Worm (Caenorhabditis elegans) whole organism, late embryonic: ENCODE measurements around the gene col-161.

Source experiments
- C38D4.7 ChIP-seq: fragments of 200-800 bp; sonication (Bioruptor generic); optimal IDR thresholded peaks from 2 replicates; lab custom pipeline; 2018; ENCODE audit warnings: mild to moderate bottlenecking, missing genetic modification characterization, moderate library complexity, missing compliant biosample characterization
- F13H6.1 ChIP-seq: sonication (generic microtip); optimal IDR thresholded peaks from 2 replicates; lab custom pipeline; 2016; ENCODE audit warnings: missing genetic modification characterization, missing compliant biosample characterization
- K02D7.2 ChIP-seq: sonication (generic microtip); optimal IDR thresholded peaks from 2 replicates; lab custom pipeline; 2017; ENCODE audit warnings: mild to moderate bottlenecking, missing genetic modification characterization, missing compliant biosample characterization
- K09A11.1 ChIP-seq: sonication (generic microtip); optimal IDR thresholded peaks from 2 replicates; lab custom pipeline; 2017; ENCODE audit warnings: antibody characterized with exemption, mild to moderate bottlenecking, missing genetic modification characterization, missing compliant biosample characterization; ENCODE audit not compliant: insufficient read depth
- T23F11.4 ChIP-seq: fragments of 200-800 bp; sonication (Bioruptor generic); optimal IDR thresholded peaks from 2 replicates; lab custom pipeline; 2018; ENCODE audit warnings: mild to moderate bottlenecking, missing genetic modification characterization, missing compliant biosample characterization
- Y22D7AL.16 ChIP-seq: sonication (generic microtip); optimal IDR thresholded peaks from 2 replicates; lab custom pipeline; 2016; ENCODE audit warnings: missing genetic modification characterization, missing compliant biosample characterization
- ama-1 ChIP-seq: fragments of 150-350 bp; optimal IDR thresholded peaks from 2 replicates; lab custom pipeline; 2014
- ceh-14 ChIP-seq: sonication (generic microtip); optimal IDR thresholded peaks from 2 replicates; lab custom pipeline; 2016; ENCODE audit warnings: missing genotype, missing genetic modification characterization, missing compliant biosample characterization
- ceh-2 ChIP-seq: sonication (generic microtip); optimal IDR thresholded peaks from 2 replicates; lab custom pipeline; 2016; ENCODE audit warnings: missing genotype, missing genetic modification characterization, missing compliant biosample characterization
- ceh-22 ChIP-seq: sonication (generic microtip); optimal IDR thresholded peaks from 2 replicates; lab custom pipeline; 2017; ENCODE audit warnings: missing biosample characterization, missing genetic modification characterization
- ceh-24 ChIP-seq: sonication (generic microtip); optimal IDR thresholded peaks from 2 replicates; lab custom pipeline; 2016; ENCODE audit warnings: mild to moderate bottlenecking, missing genetic modification characterization, missing compliant biosample characterization
- ceh-30 ChIP-seq: fragments of 150-350 bp; optimal IDR thresholded peaks from 2 replicates; lab custom pipeline; 2014; ENCODE audit warnings: missing biosample characterization, missing genetic modification characterization
- ceh-31 ChIP-seq: sonication (generic microtip); optimal IDR thresholded peaks from 2 replicates; lab custom pipeline; 2016; ENCODE audit warnings: missing genetic modification characterization, missing compliant biosample characterization
- ceh-45 ChIP-seq: fragments of 200-800 bp; sonication (Bioruptor generic); IDR thresholded peaks from 2 replicates; pipeline ENCODE4 v1.3.6; 2022; ENCODE audit warnings: missing genetic modification reagents, missing genetic modification characterization, missing compliant biosample characterization
- ceh-6 ChIP-seq: fragments of 200-800 bp; sonication (Bioruptor generic); optimal IDR thresholded peaks from 2 replicates; lab custom pipeline; 2018; ENCODE audit warnings: mild to moderate bottlenecking, missing genetic modification characterization, missing compliant biosample characterization
- ceh-9 ChIP-seq: sonication (generic microtip); optimal IDR thresholded peaks from 2 replicates; lab custom pipeline; 2016; ENCODE audit warnings: mild to moderate bottlenecking, missing genetic modification characterization, inconsistent platforms, missing compliant biosample characterization
- che-1 ChIP-seq: sonication (generic microtip); optimal IDR thresholded peaks from 2 replicates; lab custom pipeline; 2016; ENCODE audit warnings: mild to moderate bottlenecking, missing genetic modification characterization, missing compliant biosample characterization
- dmd-4 ChIP-seq: sonication (generic microtip); optimal IDR thresholded peaks from 2 replicates; lab custom pipeline; 2016; ENCODE audit warnings: borderline replicate concordance, missing genetic modification characterization, missing compliant biosample characterization
- elt-2 ChIP-seq: sonication (generic microtip); optimal IDR thresholded peaks from 2 replicates; lab custom pipeline; 2016; ENCODE audit warnings: missing genetic modification reagents, missing genetic modification characterization, missing compliant biosample characterization
- ets-4 ChIP-seq: sonication (generic microtip); optimal IDR thresholded peaks from 2 replicates; lab custom pipeline; 2016; ENCODE audit warnings: missing genetic modification characterization, missing compliant biosample characterization
- hlh-13 ChIP-seq: fragments of 200-800 bp; sonication (Bioruptor generic); optimal IDR thresholded peaks from 2 replicates; lab custom pipeline; 2018; ENCODE audit warnings: mild to moderate bottlenecking, missing genetic modification characterization, missing compliant biosample characterization
- hlh-6 ChIP-seq: sonication (generic microtip); optimal IDR thresholded peaks from 2 replicates; lab custom pipeline; 2016; ENCODE audit warnings: missing genotype, missing genetic modification characterization, missing compliant biosample characterization
- hlh-8 ChIP-seq: sonication (generic microtip); optimal IDR thresholded peaks from 2 replicates; lab custom pipeline; 2016; ENCODE audit warnings: missing genotype, missing genetic modification characterization, missing compliant biosample characterization
- lim-6 ChIP-seq: sonication (generic microtip); optimal IDR thresholded peaks from 2 replicates; lab custom pipeline; 2016; ENCODE audit warnings: missing genetic modification characterization, missing compliant biosample characterization
- lin-11 ChIP-seq: fragments of 200-800 bp; sonication (Bioruptor generic); optimal IDR thresholded peaks from 2 replicates; lab custom pipeline; 2018; ENCODE audit warnings: mild to moderate bottlenecking, missing genetic modification characterization, missing compliant biosample characterization
- nhr-232 ChIP-seq: sonication (generic microtip); optimal IDR thresholded peaks from 2 replicates; lab custom pipeline; 2016; ENCODE audit warnings: missing genetic modification characterization, missing compliant biosample characterization
- npax-4 ChIP-seq: sonication (generic microtip); optimal IDR thresholded peaks from 2 replicates; lab custom pipeline; 2016; ENCODE audit warnings: missing genetic modification characterization, missing compliant biosample characterization
- odd-2 ChIP-seq: sonication (generic microtip); optimal IDR thresholded peaks from 2 replicates; lab custom pipeline; 2017; ENCODE audit warnings: antibody characterized with exemption, mild to moderate bottlenecking, missing genetic modification characterization, missing compliant biosample characterization
- pag-3 ChIP-seq: sonication (generic microtip); optimal IDR thresholded peaks from 2 replicates; lab custom pipeline; 2016; ENCODE audit warnings: missing compliant biosample characterization, missing genetic modification characterization, borderline replicate concordance
- pha-4 ChIP-seq: fragments of 150-350 bp; optimal IDR thresholded peaks from 2 replicates; lab custom pipeline; 2018; ENCODE audit warnings: missing biosample characterization, missing genetic modification reagents, missing genetic modification characterization
- pros-1 ChIP-seq: fragments of 150-350 bp; optimal IDR thresholded peaks from 2 replicates; lab custom pipeline; 2014; ENCODE audit warnings: missing biosample characterization, missing genetic modification reagents, missing genetic modification characterization
- rnt-1 ChIP-seq: sonication (generic microtip); optimal IDR thresholded peaks from 2 replicates; lab custom pipeline; 2016; ENCODE audit warnings: missing genetic modification characterization, missing compliant biosample characterization
- sdc-2 ChIP-seq: sonication (generic microtip); optimal IDR thresholded peaks from 2 replicates; lab custom pipeline; 2016; ENCODE audit warnings: missing genotype, missing genetic modification characterization, missing compliant biosample characterization
- sox-4 ChIP-seq: sonication (generic microtip); optimal IDR thresholded peaks from 2 replicates; lab custom pipeline; 2017; ENCODE audit warnings: mild to moderate bottlenecking, missing genetic modification characterization, inconsistent platforms, missing compliant biosample characterization
- tbx-2 ChIP-seq: sonication (generic microtip); optimal IDR thresholded peaks from 2 replicates; lab custom pipeline; 2016; ENCODE audit warnings: missing genetic modification characterization, missing compliant biosample characterization
- unc-42 ChIP-seq: sonication (generic microtip); optimal IDR thresholded peaks from 2 replicates; lab custom pipeline; 2016; ENCODE audit warnings: missing genotype, missing genetic modification characterization, missing compliant biosample characterization
- zip-5 ChIP-seq: sonication (generic microtip); optimal IDR thresholded peaks from 2 replicates; lab custom pipeline; 2016; ENCODE audit warnings: missing genetic modification characterization, missing compliant biosample characterization
- ztf-16 ChIP-seq: sonication (generic microtip); optimal IDR thresholded peaks from 2 replicates; lab custom pipeline; 2017; ENCODE audit warnings: missing genetic modification characterization, missing compliant biosample characterization

The col-161 gene

DNA sequence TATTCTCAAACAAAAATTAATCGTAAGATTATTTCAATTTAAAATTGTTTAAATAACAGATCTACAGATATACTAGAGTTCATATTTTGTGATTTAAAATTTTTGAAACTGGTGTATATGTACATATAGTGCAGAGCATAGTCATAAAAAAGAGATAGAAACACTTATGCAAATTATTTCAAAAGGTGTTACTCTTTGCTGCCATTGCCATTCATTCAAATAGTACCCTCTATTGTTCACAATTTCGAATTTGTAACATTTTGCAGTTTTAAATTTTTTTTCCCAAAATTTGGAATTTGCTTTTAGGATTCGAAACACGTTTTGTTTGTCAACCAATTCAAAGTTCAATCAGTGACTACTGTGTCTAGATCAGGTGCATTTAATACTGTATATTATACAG is 42.4 kb upstream of the col-161 start, which contains the start of gene F32H5.4:
Gene F32H5.4 (plus strand): TSS at position 301 of the 400 bp plus-strand sequence.
- TF ChIP-seq sdc-2 (tag; lab: Kevin White, UChicago) (no peak), ets-4 (no peak), ceh-9 (no peak)

DNA sequence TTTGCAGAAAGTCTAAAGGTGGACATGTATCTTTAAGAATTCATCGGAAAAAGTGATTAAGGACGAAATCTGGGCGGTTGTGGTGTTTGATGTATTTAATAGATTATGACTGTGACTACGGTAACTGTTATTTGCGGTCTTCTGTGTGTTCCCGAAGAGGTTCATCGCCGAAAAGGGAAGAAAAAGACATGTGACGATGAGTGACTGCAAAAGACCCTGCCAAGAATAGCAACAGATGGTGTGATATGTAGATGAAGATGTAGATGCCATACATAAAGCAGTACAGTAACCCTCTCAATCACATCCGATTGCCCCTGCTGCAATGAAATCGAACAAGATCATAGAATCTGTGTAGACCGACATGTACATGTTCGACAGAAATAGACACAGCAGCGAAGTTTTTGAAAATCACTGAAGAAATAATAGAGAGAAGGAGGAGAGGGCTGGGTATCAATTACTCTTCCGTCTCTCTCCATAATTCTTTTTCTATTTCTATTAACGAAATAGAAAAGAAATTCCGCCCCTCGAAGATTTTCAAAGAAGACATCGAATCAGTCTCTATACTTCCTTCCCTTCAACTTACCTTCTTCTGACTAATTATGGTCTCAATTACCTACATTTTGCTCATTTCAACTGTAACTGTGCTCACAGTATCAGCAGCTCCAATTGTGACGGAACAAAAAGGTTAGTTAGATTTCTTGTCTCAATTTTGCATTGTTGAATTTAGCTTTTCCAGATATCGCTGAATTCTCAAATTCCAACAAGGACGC is 41.2 kb upstream of the col-161 start, which contains the start of gene F32H5.3:
Gene F32H5.3 (plus strand): TSS at position 513 of the 770 bp plus-strand sequence.
- TF ChIP-seq che-1 (tag; lab: Kevin White, UChicago) (no peak), zip-5 (tag; lab: Kevin White, UChicago) (no peak), rnt-1 (tag; lab: Kevin White, UChicago) (no peak)

DNA sequence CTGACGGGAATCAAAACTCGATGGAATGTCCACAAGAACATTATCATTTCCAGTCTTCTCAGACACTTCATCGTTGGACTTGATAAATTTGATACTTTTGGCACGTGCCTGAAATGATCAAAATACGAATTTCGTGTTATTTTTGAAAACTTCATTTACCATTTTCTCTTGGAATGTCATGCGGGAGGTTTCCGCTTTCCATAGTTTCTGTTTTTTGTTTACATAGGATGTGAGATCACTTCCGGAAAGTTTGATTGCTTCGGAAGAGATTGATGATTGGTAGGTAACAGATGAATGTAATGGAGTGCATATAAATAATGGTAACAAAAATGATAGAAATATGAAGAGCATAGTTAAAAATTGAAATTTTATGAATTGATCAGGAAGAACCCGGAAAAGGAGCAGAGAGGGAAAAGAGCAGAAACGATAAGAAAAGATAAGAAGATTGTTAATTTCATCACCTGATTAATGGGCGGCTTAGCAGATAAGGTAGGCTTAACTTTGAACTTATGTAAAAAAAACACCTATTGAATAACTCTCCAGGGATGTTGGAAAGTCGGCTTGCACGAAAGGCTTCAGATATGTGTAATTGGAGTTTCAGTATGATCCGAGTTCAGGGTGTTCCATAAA is 40.0 kb upstream of the col-161 start, which contains the start of gene F32H5.1:
Gene F32H5.1 (minus strand): TSS at position 386 of the 630 bp plus-strand sequence.
- TF ChIP-seq T23F11.4 (GFP tag; lab: Kevin White, UChicago), result no peak
- no peak for TF ChIP-seq npax-4 (tag; lab: Kevin White, UChicago)
- TF ChIP-seq elt-2 (tag; lab: Kevin White, UChicago), result peak; percentile 19
- no peak for TF ChIP-seq hlh-6

DNA sequence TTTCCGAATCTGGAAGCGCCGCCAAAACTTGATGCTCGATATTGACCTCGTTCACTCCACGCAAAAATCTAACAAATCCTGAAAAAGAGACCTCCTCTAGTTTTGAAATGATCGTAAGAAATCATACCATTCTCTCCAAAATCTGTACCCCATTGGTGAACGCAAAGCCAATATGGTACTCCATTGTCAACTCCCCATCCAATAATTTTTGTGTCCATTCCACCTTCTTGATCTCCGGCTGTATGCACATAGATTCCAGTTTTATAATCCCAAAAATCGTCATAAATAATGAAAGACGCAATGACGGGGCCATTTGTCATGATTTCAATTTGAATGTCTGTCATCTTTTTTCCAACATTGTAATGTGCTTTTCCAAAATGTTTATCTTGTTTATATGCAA is 38.4 kb upstream of the col-161 start:
- no peak for TF ChIP-seq tbx-2 (tag; lab: Kevin White, UChicago)
- TF ChIP-seq pha-4 (tag; lab: Kevin White, UChicago), result no peak
- TF ChIP-seq lin-11, result no peak
- TF ChIP-seq K02D7.2 (tag; lab: Kevin White, UChicago), result no peak
- no peak for TF ChIP-seq dmd-4 (tag; lab: Kevin White, UChicago)
- no peak for TF ChIP-seq hlh-8 (tag; lab: Kevin White, UChicago)
- TF ChIP-seq odd-2 (tag; lab: Kevin White, UChicago), result no peak
- no peak for TF ChIP-seq K09A11.1
- no peak for TF ChIP-seq sox-4 (tag; lab: Kevin White, UChicago)
- TF ChIP-seq lim-6 (tag; lab: Kevin White, UChicago), result no peak
- no peak for TF ChIP-seq F13H6.1 (tag; lab: Kevin White, UChicago)
- no peak for TF ChIP-seq Y22D7AL.16 (tag; lab: Kevin White, UChicago)
- no peak for TF ChIP-seq npax-4 (tag; lab: Kevin White, UChicago)
- TF ChIP-seq ceh-45 (GFP tag; lab: Robert Waterston, UW), result no peak
- no peak for TF ChIP-seq unc-42 (tag; lab: Kevin White, UChicago)
- no peak for TF ChIP-seq pag-3
- TF ChIP-seq ceh-22 (tag; lab: Kevin White, UChicago), result no peak
- TF ChIP-seq pros-1 (tag; lab: Kevin White, UChicago), result no peak
- TF ChIP-seq ceh-6 (GFP tag; lab: Kevin White, UChicago), result no peak
- TF ChIP-seq ztf-16 (tag; lab: Kevin White, UChicago), result no peak
- TF ChIP-seq, all 69 proteins: peak for 0

DNA sequence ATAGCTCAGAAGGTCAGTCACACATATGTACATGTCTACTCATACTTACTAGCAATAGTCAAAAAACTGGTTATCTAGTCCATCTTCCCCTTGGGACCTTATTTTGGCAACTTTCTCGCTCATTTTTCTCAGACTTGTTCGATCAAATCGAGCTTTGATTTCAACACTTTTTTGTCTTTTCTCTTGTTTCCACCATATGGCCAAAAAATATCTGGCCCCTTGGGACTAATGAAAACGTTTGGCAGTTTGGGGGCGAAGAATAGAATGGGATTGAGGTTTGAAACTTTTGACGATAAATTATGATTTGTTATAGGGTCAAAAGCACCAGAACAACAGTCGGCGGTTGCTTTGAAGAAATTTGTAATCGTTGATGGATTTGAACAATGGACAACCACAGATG is 34.6 kb upstream of the col-161 start:
- TF ChIP-seq hlh-13 (GFP tag; lab: Kevin White, UChicago) (no peak), ama-1 (lab: Kevin White, UChicago) (no peak), ceh-30 (tag; lab: Kevin White, UChicago) (no peak), ceh-24 (no peak), ceh-14 (tag; lab: Kevin White, UChicago) (no peak), C38D4.7 (GFP tag; lab: Kevin White, UChicago) (no peak), ceh-31 (tag; lab: Kevin White, UChicago) (no peak), ceh-2 (tag; lab: Kevin White, UChicago) (no peak), che-1 (tag; lab: Kevin White, UChicago) (no peak), zip-5 (tag; lab: Kevin White, UChicago) (no peak), nhr-232 (tag; lab: Kevin White, UChicago) (no peak)
- TF ChIP-seq, all 69 proteins: peak for 0
